Worm (Caenorhabditis elegans): Measurements from ENCODE around the gene T07A5.1.

DNA sequence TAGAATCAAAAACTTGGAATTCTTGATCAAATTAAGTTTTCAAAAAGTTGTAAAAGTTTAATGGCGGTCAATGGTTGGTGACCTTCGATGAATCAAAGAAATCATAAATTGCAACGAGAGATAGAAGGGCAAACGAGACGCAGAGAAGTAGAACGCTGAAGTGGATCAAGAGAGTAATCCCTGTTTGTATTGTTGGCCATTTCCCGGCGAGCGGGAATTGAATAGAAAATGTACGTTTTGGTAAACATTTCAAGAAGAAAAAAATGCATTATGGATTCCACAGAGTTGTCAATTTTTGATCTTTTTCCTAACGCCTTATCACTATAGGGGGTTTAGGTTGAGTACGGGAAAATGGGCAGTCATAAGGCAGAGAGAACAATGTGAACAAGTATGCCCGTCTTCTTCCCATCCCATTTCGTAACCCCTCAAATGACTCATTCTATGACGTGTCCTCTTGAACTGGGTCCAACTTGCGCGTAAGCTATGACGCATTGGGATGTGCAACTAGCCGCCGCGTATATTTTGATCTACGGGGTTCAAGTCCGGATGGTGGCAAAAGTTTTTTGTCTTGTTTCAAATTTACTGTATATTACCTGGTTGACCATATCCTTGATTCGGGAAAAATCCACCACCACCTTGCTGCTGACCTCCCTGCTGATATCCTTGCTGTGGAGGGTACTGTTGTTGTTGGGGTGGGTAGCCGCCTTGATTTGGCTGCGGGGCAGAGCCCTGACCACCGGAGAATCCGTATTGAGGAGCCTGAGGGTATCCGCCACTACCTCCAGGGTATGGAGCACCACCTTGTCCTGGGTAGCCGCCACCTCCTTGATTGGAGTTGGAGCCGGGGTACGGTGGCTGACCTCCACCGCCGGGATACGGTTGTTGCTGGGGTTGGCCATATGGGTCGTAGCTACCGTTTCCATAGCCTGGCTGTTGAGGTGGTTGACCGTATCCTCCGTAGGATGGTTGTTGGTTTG is 22.9 kb upstream of the T07A5.1 start:
- no peak for TF ChIP-seq blmp-1 (tag; optimal IDR thresholded peaks at IDR 0.05)
- TF ChIP-seq nhr-28 (tag; optimal IDR thresholded peaks at IDR 0.05), result no peak
- TF ChIP-seq ham-2 (GFP tag; optimal IDR thresholded peaks at IDR 0.05), result no peak
- TF ChIP-seq ces-1 (GFP tag; optimal IDR thresholded peaks at IDR 0.05), result no peak
- TF ChIP-seq nhr-12 (tag; optimal IDR thresholded peaks at IDR 0.05), result no peak
- TF ChIP-seq flh-1 (GFP tag; optimal IDR thresholded peaks at IDR 0.05), result no peak
- TF ChIP-seq drap-1 (GFP tag; optimal IDR thresholded peaks at IDR 0.05), result no peak
- TF ChIP-seq lsy-2 (tag; optimal IDR thresholded peaks at IDR 0.05), result no peak
- TF ChIP-seq pha-4 (tag; optimal IDR thresholded peaks at IDR 0.05), result peak; percentile 19
- no peak for TF ChIP-seq tbx-8 (GFP tag; optimal IDR thresholded peaks at IDR 0.05)
- TF ChIP-seq nhr-76 (tag; optimal IDR thresholded peaks at IDR 0.05), result no peak
- TF ChIP-seq ceh-83 (GFP tag; optimal IDR thresholded peaks at IDR 0.05), result no peak
- no peak for TF ChIP-seq hlh-1 (tag; optimal IDR thresholded peaks at IDR 0.05)
